Worm (Caenorhabditis elegans): ENCODE measurements around the gene W09C2.7.

The W09C2.7 gene

ce11 chrIV:9669969-9670368 is 47.8 kb upstream of the W09C2.7 start (continued):
- TF ChIP-seq efl-1 (optimal IDR thresholded peaks at IDR 0.05) = peak; percentile 51 to 56
- peak; percentile 30 to 95 for TF ChIP-seq efl-1 (GFP tag; optimal IDR thresholded peaks at IDR 0.05 in 1 of 2)
- no peak for TF ChIP-seq fkh-4 (tag; optimal IDR thresholded peaks at IDR 0.05; ENCODE audit: borderline replicate concordance)
- no peak for TF ChIP-seq ceh-8 (GFP tag; optimal IDR thresholded peaks at IDR 0.05)
- TF ChIP-seq lin-13 (GFP tag; optimal IDR thresholded peaks at IDR 0.05) = peak; percentile 1
- no peak for TF ChIP-seq C16A3.4 (tag; optimal IDR thresholded peaks at IDR 0.05)
- TF ChIP-seq ceh-88 (GFP tag; IDR thresholded peaks at IDR 0.05) = no peak
- TF ChIP-seq nhr-28 (tag; optimal IDR thresholded peaks at IDR 0.05) = no peak
- TF ChIP-seq efl-3 (GFP tag; optimal IDR thresholded peaks at IDR 0.05) = peak; percentile 12
- peak; percentile 88 for TF ChIP-seq mep-1 (tag; optimal IDR thresholded peaks at IDR 0.05)
- TF ChIP-seq ets-5 (GFP tag; IDR thresholded peaks at IDR 0.05) = no peak
- TF ChIP-seq tlp-1 (tag; optimal IDR thresholded peaks at IDR 0.05) = no peak
- peak; percentile 35 to 70 for TF ChIP-seq lsy-2 (tag; optimal IDR thresholded peaks at IDR 0.05)
- TF ChIP-seq lin-39 (tag; optimal IDR thresholded peaks at IDR 0.05) = peak; percentile 30
- peak; percentile 79 for TF ChIP-seq grh-1 (GFP tag; IDR thresholded peaks at IDR 0.05)
- no peak for TF ChIP-seq nhr-12 (tag; optimal IDR thresholded peaks at IDR 0.05)
- TF ChIP-seq ztf-11 (tag; optimal IDR thresholded peaks at IDR 0.05) = no peak
- peak; percentile 35 for TF ChIP-seq tbx-2 (tag; optimal IDR thresholded peaks at IDR 0.05)
- TF ChIP-seq nhr-47 (tag; optimal IDR thresholded peaks at IDR 0.05) = peak; percentile 67
- TF ChIP-seq unc-30 (tag; optimal IDR thresholded peaks at IDR 0.05) = no peak
- TF ChIP-seq irx-1 (tag; optimal IDR thresholded peaks at IDR 0.05) = peak; percentile 34
- no peak for TF ChIP-seq aly-2 (tag; optimal IDR thresholded peaks at IDR 0.05)
- no peak for TF ChIP-seq F16B12.6 (tag; optimal IDR thresholded peaks at IDR 0.05)
- no peak for TF ChIP-seq mef-2 (tag; optimal IDR thresholded peaks at IDR 0.05)
- TF ChIP-seq nhr-76 (tag; optimal IDR thresholded peaks at IDR 0.05) = no peak
- TF ChIP-seq nhr-77 (tag; optimal IDR thresholded peaks at IDR 0.05) = peak; percentile 33
- no peak for TF ChIP-seq C34B4.2 (tag; optimal IDR thresholded peaks at IDR 0.05)
- TF ChIP-seq lin-14 (GFP tag; optimal IDR thresholded peaks at IDR 0.05) = peak; percentile 86
- TF ChIP-seq elt-3 (tag; optimal IDR thresholded peaks at IDR 0.05) = peak in 2 of 6 experiments; percentile 2 to 68
- TF ChIP-seq mdl-1 (tag; optimal IDR thresholded peaks at IDR 0.05) = peak; percentile 8 to 70
- TF ChIP-seq vab-15 (tag; optimal IDR thresholded peaks at IDR 0.05) = no peak
- TF ChIP-seq pag-3 (tag; optimal IDR thresholded peaks at IDR 0.05; ENCODE audit: borderline replicate concordance, insufficient read depth) = no peak
- no peak for TF ChIP-seq egl-27 (tag; optimal IDR thresholded peaks at IDR 0.05)
- TF ChIP-seq nhr-71 (tag; optimal IDR thresholded peaks at IDR 0.05) = peak; percentile 90
- TF ChIP-seq swsn-7 (tag; optimal IDR thresholded peaks at IDR 0.05) = peak; percentile 59
- TF ChIP-seq pax-3 (tag; optimal IDR thresholded peaks at IDR 0.05) = no peak
- no peak for TF ChIP-seq hpl-2 (GFP tag; optimal IDR thresholded peaks at IDR 0.05)
- TF ChIP-seq fkh-10 (GFP tag; optimal IDR thresholded peaks at IDR 0.05) = no peak
- peak; percentile 57 for TF ChIP-seq xbp-1 (tag; optimal IDR thresholded peaks at IDR 0.05)
- TF ChIP-seq unc-62 (GFP tag; optimal IDR thresholded peaks at IDR 0.05) = no peak
- TF ChIP-seq snu-23 (GFP tag; optimal IDR thresholded peaks at IDR 0.05) = peak; percentile 86
- no peak for TF ChIP-seq zip-4 (GFP tag; optimal IDR thresholded peaks at IDR 0.05)
- no peak for TF ChIP-seq pqm-1 (tag; optimal IDR thresholded peaks at IDR 0.05)
- TF ChIP-seq dsc-1 (tag; optimal IDR thresholded peaks at IDR 0.05) = no peak
- peak; percentile 25 for TF ChIP-seq ztf-4 (tag; optimal IDR thresholded peaks at IDR 0.05)
- no peak for TF ChIP-seq sox-4 (tag; optimal IDR thresholded peaks at IDR 0.05)
- TF ChIP-seq alr-1 (tag; optimal IDR thresholded peaks at IDR 0.05; ENCODE audit: borderline replicate concordance) = no peak
- TF ChIP-seq skn-1 (tag; optimal IDR thresholded peaks at IDR 0.05) = peak; percentile 20
- TF ChIP-seq isw-1 (GFP tag; IDR thresholded peaks at IDR 0.05) = no peak
- TF ChIP-seq hlh-17 (GFP tag; optimal IDR thresholded peaks at IDR 0.05; ENCODE audit: borderline replicate concordance) = no peak
- TF ChIP-seq dpl-1 (GFP tag; optimal IDR thresholded peaks at IDR 0.05) = peak; percentile 25 to 42 (median 38)
- no peak for TF ChIP-seq unc-130 (tag; optimal IDR thresholded peaks at IDR 0.05)
- no peak for TF ChIP-seq elt-2 (tag; optimal IDR thresholded peaks at IDR 0.05)

Measured in whole organism, L1 larva.